Fruit fly (Drosophila melanogaster) whole organism, embryonic: ENCODE results near the gene opa.
A peak's percentile ranks its signal among the peaks of the same experiment; 100 is the strongest.

Source experiments
- B-H1 ChIP-seq: fragments of 200-800 bp; sonication (Bioruptor generic); IDR thresholded peaks from 3 replicates; pipeline ENCODE4 v1.3.6; 2022; ENCODE audit warnings: missing biosample characterization, missing genetic modification characterization
- Bgb ChIP-seq: fragments of 200-800 bp; sonication (Bioruptor generic); IDR thresholded peaks from 2 replicates; pipeline ENCODE4 v1.3.6; 2022; ENCODE audit warnings: missing biosample characterization, missing genetic modification characterization; ENCODE audit not compliant: partially characterized antibody
- CG10959 ChIP-seq: fragments of 200-800 bp; sonication (Bioruptor generic); IDR thresholded peaks from 2 replicates; pipeline ENCODE4 v1.3.6; 2022; ENCODE audit warnings: missing biosample characterization, missing genetic modification characterization
- CG11504 ChIP-seq: fragments of 200-800 bp; sonication (Bioruptor generic); optimal IDR thresholded peaks from 3 replicates; lab custom pipeline; 2019; ENCODE audit warnings: missing biosample characterization, mild to moderate bottlenecking, missing genetic modification characterization, moderate library complexity
- CG12391 ChIP-seq: fragments of 200-800 bp; sonication (Bioruptor generic); optimal IDR thresholded peaks from 3 replicates; lab custom pipeline; 2018; ENCODE audit warnings: missing biosample characterization, mild to moderate bottlenecking, missing genetic modification characterization, moderate library complexity
- CG12942 ChIP-seq: fragments of 200-800 bp; sonication (Bioruptor generic); optimal IDR thresholded peaks from 3 replicates; lab custom pipeline; 2016; ENCODE audit warnings: missing biosample characterization, missing genetic modification characterization
- CG13894 ChIP-seq: fragments of 200-800 bp; sonication (Bioruptor generic); optimal IDR thresholded peaks from 3 replicates; lab custom pipeline; 2018; ENCODE audit warnings: missing biosample characterization, mild to moderate bottlenecking, missing genetic modification characterization, moderate library complexity
- CG14050 ChIP-seq: fragments of 200-800 bp; sonication (Bioruptor generic); IDR thresholded peaks from 3 replicates; pipeline ENCODE4 v1.3.6; 2022; ENCODE audit warnings: missing biosample characterization, missing genetic modification characterization
- CG14441 ChIP-seq: fragments of 200-800 bp; sonication (Bioruptor generic); IDR thresholded peaks from 2 replicates; pipeline ENCODE4 v1.3.6; 2022; ENCODE audit warnings: missing biosample characterization, missing genetic modification characterization
- CG17912 ChIP-seq: fragments of 200-800 bp; sonication (Bioruptor generic); optimal IDR thresholded peaks from 2 replicates; lab custom pipeline; 2018; ENCODE audit warnings: missing biosample characterization, mild to moderate bottlenecking, missing genetic modification characterization
- CG2199 ChIP-seq: fragments of 200-800 bp; sonication (Bioruptor generic); IDR thresholded peaks from 3 replicates; pipeline ENCODE4 v1.3.6; 2022; ENCODE audit warnings: missing biosample characterization, missing genetic modification characterization
- CG32532 ChIP-seq: fragments of 200-800 bp; sonication (Bioruptor generic); IDR thresholded peaks from 2 replicates; pipeline ENCODE4 v1.3.6; 2022; ENCODE audit warnings: missing biosample characterization, missing genetic modification characterization
- CG32767 ChIP-seq: fragments of 200-800 bp; sonication (Bioruptor generic); IDR thresholded peaks from 2 replicates; pipeline ENCODE4 v1.3.6; 2022; ENCODE audit warnings: missing biosample characterization, missing genetic modification characterization
- CG4730 ChIP-seq: fragments of 200-800 bp; sonication (Bioruptor generic); IDR thresholded peaks from 2 replicates; pipeline ENCODE4 v1.3.6; 2022; ENCODE audit warnings: missing biosample characterization, missing genetic modification characterization
- CG5180 ChIP-seq: fragments of 200-800 bp; sonication (Bioruptor generic); optimal IDR thresholded peaks from 3 replicates; lab custom pipeline; 2017; ENCODE audit warnings: missing biosample characterization, missing genetic modification characterization, mild to moderate bottlenecking, moderate library complexity, missing genetic modification reagents
- CG5953 ChIP-seq: fragments of 200-800 bp; sonication (Bioruptor generic); IDR thresholded peaks from 2 replicates; pipeline ENCODE4 v1.3.6; 2022; ENCODE audit warnings: missing biosample characterization, missing genetic modification characterization
- CG6254 ChIP-seq: fragments of 200-800 bp; sonication (Bioruptor generic); optimal IDR thresholded peaks from 3 replicates; lab custom pipeline; 2017; ENCODE audit warnings: mild to moderate bottlenecking, missing biosample characterization, missing genetic modification reagents, missing genetic modification characterization
- CG7987 ChIP-seq: fragments of 200-800 bp; sonication (Bioruptor generic); optimal IDR thresholded peaks from 2 replicates; lab custom pipeline; 2018; ENCODE audit warnings: missing biosample characterization, mild to moderate bottlenecking, missing genetic modification characterization, moderate library complexity
- CG8478 ChIP-seq: fragments of >200 bp; optimal IDR thresholded peaks from 2 replicates; lab custom pipeline; 2018
- Dip3 ChIP-seq: fragments of 200-800 bp; sonication (Bioruptor generic); optimal IDR thresholded peaks from 3 replicates; lab custom pipeline; 2016; ENCODE audit warnings: missing biosample characterization, missing genetic modification characterization
- Fer1 ChIP-seq: fragments of 200-800 bp; sonication (Bioruptor generic); optimal IDR thresholded peaks from 2 replicates; lab custom pipeline; 2017; ENCODE audit warnings: missing biosample characterization, mild to moderate bottlenecking, missing genetic modification characterization
- Fer2 ChIP-seq: fragments of 200-800 bp; sonication (Bioruptor generic); optimal IDR thresholded peaks from 2 replicates; lab custom pipeline; 2018; ENCODE audit warnings: missing biosample characterization, mild to moderate bottlenecking, missing genetic modification characterization, moderate library complexity
- Hey ChIP-seq: fragments of 200-800 bp; sonication (Bioruptor generic); optimal IDR thresholded peaks from 3 replicates; lab custom pipeline; 2018; ENCODE audit warnings: missing biosample characterization, mild to moderate bottlenecking, missing genetic modification characterization
- HmgZ ChIP-seq: fragments of 200-800 bp; sonication (Bioruptor generic); optimal IDR thresholded peaks from 2 replicates; lab custom pipeline; 2018; ENCODE audit warnings: missing biosample characterization, mild to moderate bottlenecking, missing genetic modification characterization
- Hmx ChIP-seq: fragments of 200-800 bp; sonication (Bioruptor generic); optimal IDR thresholded peaks from 2 replicates; lab custom pipeline; 2016; ENCODE audit warnings: missing biosample characterization, missing genetic modification characterization
- NC2α ChIP-seq: fragments of 200-800 bp; sonication (Bioruptor generic); optimal IDR thresholded peaks from 2 replicates; lab custom pipeline; 2016; ENCODE audit warnings: missing biosample characterization, missing genetic modification characterization
- Oaz ChIP-seq: fragments of 200-800 bp; sonication (Bioruptor generic); IDR thresholded peaks from 2 replicates; pipeline ENCODE4 v1.3.6; 2022; ENCODE audit warnings: missing biosample characterization, missing genetic modification characterization
- Six4 ChIP-seq: fragments of 200-800 bp; sonication (Bioruptor generic); optimal IDR thresholded peaks from 2 replicates; lab custom pipeline; 2016; ENCODE audit warnings: missing biosample characterization, missing genetic modification characterization
- Trl ChIP-seq, 3 experiments: fragments of >200 bp in 2 of 3; fragments of 200-800 bp in 1 of 3; sonication (Bioruptor generic) in 1 of 3; optimal IDR thresholded peaks; 2 replicates in 1 of 3; 3 replicates in 2 of 3; lab custom pipeline; 2016 to 2017; ENCODE audit warnings: missing biosample characterization in 1 of 3, missing genetic modification characterization in 1 of 3
- abd-A ChIP-seq: fragments of 200-800 bp; sonication (Bioruptor generic); optimal IDR thresholded peaks from 3 replicates; lab custom pipeline; 2019; ENCODE audit warnings: missing biosample characterization, mild to moderate bottlenecking, missing genetic modification characterization, moderate library complexity
- aop ChIP-seq: fragments of 200-800 bp; sonication (Bioruptor generic); IDR thresholded peaks from 2 replicates; pipeline ENCODE4 v1.3.6; 2022; ENCODE audit warnings: missing biosample characterization, missing genetic modification characterization
- bbx ChIP-seq: fragments of 200-800 bp; sonication (Bioruptor generic); IDR thresholded peaks from 2 replicates; pipeline ENCODE4 v1.3.6; 2022; ENCODE audit warnings: missing biosample characterization, missing genetic modification characterization; ENCODE audit not compliant: partially characterized antibody
- chn ChIP-seq: fragments of 200-800 bp; sonication (Bioruptor generic); optimal IDR thresholded peaks from 2 replicates; lab custom pipeline; 2016; ENCODE audit warnings: missing biosample characterization, missing genetic modification characterization
- ci ChIP-seq: fragments of 200-800 bp; sonication (Bioruptor generic); IDR thresholded peaks from 3 replicates; pipeline ENCODE4 v1.3.6; 2022; ENCODE audit warnings: missing biosample characterization, missing genetic modification characterization
- dan ChIP-seq: fragments of 200-800 bp; sonication (Bioruptor generic); IDR thresholded peaks from 2 replicates; pipeline ENCODE4 v1.3.6; 2022; ENCODE audit warnings: missing biosample characterization, missing genetic modification characterization
- dpn ChIP-seq, 2 experiments: fragments of 200-800 bp; sonication (Bioruptor generic); optimal IDR thresholded peaks; 3 replicates each; lab custom pipeline; 2016; ENCODE audit warnings: missing biosample characterization in 2 of 2, missing genetic modification characterization in 2 of 2
- ewg ChIP-seq: fragments of 200-800 bp; sonication (Bioruptor generic); optimal IDR thresholded peaks from 3 replicates; lab custom pipeline; 2017; ENCODE audit warnings: mild to moderate bottlenecking, missing biosample characterization, missing genetic modification reagents, missing genetic modification characterization
- ftz-f1 ChIP-seq: fragments of 200-800 bp; sonication (Bioruptor generic); optimal IDR thresholded peaks from 2 replicates; lab custom pipeline; 2016; ENCODE audit warnings: missing biosample characterization, missing genetic modification characterization
- gfzf ChIP-seq: fragments of 200-800 bp; sonication (Bioruptor generic); optimal IDR thresholded peaks from 2 replicates; lab custom pipeline; 2016; ENCODE audit warnings: missing biosample characterization, mild to moderate bottlenecking, missing genetic modification characterization, moderate library complexity
- lab ChIP-seq: fragments of 200-800 bp; sonication (Bioruptor generic); optimal IDR thresholded peaks from 3 replicates; lab custom pipeline; 2017; ENCODE audit warnings: missing biosample characterization, missing genetic modification characterization, mild to moderate bottlenecking, moderate library complexity, missing genetic modification reagents
- ro ChIP-seq: fragments of 200-800 bp; sonication (Bioruptor generic); IDR thresholded peaks from 2 replicates; pipeline ENCODE4 v1.3.6; 2022; ENCODE audit warnings: missing biosample characterization, missing genetic modification characterization
- row ChIP-seq: fragments of 200-800 bp; sonication (Bioruptor generic); IDR thresholded peaks from 3 replicates; pipeline ENCODE4 v1.3.6; 2022; ENCODE audit warnings: missing biosample characterization, missing genetic modification characterization
- salm ChIP-seq: fragments of 200-800 bp; sonication (Bioruptor generic); optimal IDR thresholded peaks from 2 replicates; lab custom pipeline; 2018; ENCODE audit warnings: missing biosample characterization, mild to moderate bottlenecking, missing genetic modification characterization
- sd ChIP-seq: fragments of 200-800 bp; sonication (Bioruptor generic); optimal IDR thresholded peaks from 3 replicates; lab custom pipeline; 2018; ENCODE audit warnings: missing biosample characterization, mild to moderate bottlenecking, missing genetic modification characterization, moderate library complexity
- sima ChIP-seq: fragments of 200-800 bp; sonication (Bioruptor generic); optimal IDR thresholded peaks from 2 replicates; lab custom pipeline; 2016; ENCODE audit warnings: missing biosample characterization, missing genetic modification characterization
- sisA ChIP-seq: fragments of 200-800 bp; sonication (Bioruptor generic); IDR thresholded peaks from 2 replicates; pipeline ENCODE4 v1.3.6; 2022; ENCODE audit warnings: missing biosample characterization, missing genetic modification characterization
- slou ChIP-seq: fragments of 200-800 bp; sonication (Bioruptor generic); optimal IDR thresholded peaks from 3 replicates; lab custom pipeline; 2016; ENCODE audit warnings: missing biosample characterization, missing genetic modification characterization
- sob ChIP-seq: fragments of 200-800 bp; sonication (Bioruptor generic); IDR thresholded peaks from 2 replicates; pipeline ENCODE4 v1.3.6; 2022; ENCODE audit warnings: missing biosample characterization, missing genetic modification characterization
- wdn ChIP-seq: fragments of 200-800 bp; sonication (Bioruptor generic); IDR thresholded peaks from 2 replicates; pipeline ENCODE4 v1.3.6; 2022; ENCODE audit warnings: missing biosample characterization, missing genetic modification characterization
- wor ChIP-seq: fragments of 200-800 bp; sonication (Bioruptor generic); IDR thresholded peaks from 2 replicates; pipeline ENCODE4 v1.3.6; 2022; ENCODE audit warnings: missing biosample characterization, missing genetic modification characterization
- zfh1 ChIP-seq: fragments of 200-800 bp; sonication (Bioruptor generic); IDR thresholded peaks from 3 replicates; pipeline ENCODE4 v1.3.6; 2022; ENCODE audit warnings: missing biosample characterization, missing genetic modification characterization

The opa gene

DNA sequence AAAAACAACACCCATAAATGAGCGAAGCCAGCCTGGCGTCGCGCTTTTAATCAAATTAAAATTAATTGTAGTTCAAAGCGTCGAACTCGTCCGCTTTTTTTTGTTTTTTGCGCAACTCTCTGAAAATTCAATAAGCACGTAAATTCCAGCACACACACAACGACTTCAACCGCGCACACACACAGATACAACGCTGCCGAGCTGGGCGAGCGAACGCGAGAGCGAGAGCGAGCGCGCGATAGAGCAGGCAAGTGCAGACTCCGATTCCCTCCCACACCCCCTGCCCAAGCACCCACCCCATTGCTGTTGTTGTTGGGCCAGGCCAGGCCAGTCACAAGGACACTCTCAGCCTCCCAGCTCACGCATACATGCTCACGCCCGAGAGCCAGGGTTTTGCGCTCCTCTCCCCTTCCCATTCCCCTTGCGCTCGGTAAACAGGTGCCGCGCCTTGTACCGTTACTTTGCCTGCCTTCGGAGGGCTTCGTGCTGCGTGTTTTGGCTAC, 58.3 kb downstream of the opa start:
- TF ChIP-seq CG12942 (GFP tag; lab: Kevin White, UChicago) (no peak), dpn (GFP tag; optimal IDR thresholded peaks at IDR 0.05; lab: Kevin White, UChicago) (no peak), dan (no peak), ci (GFP tag; lab: Robert Waterston, UW) (peak; percentile 49; the same call in 1 of the 3 replicates), ewg (GFP tag; lab: Kevin White, UChicago) (peak; percentile 24), zfh1 (no peak), slou (GFP tag; lab: Kevin White, UChicago) (no peak), CG12391 (tag; lab: Kevin White, UChicago) (no peak), lab (GFP tag; lab: Kevin White, UChicago) (peak; percentile 32), Fer1 (GFP tag; lab: Kevin White, UChicago) (peak; percentile 28), CG6254 (GFP tag; lab: Kevin White, UChicago) (no peak), sd (peak; percentile 94), Bgb (GFP tag; lab: Robert Waterston, UW) (peak; percentile 9; the same call in 1 of the 2 replicates), HmgZ (no peak), CG4730 (0 out of 2 replicates have a peak, but pooled peaks have one; percentile 7), CG5180 (GFP tag; lab: Kevin White, UChicago) (no peak), ftz-f1 (peak; percentile 41), wdn (no peak), row (GFP tag; lab: Robert Waterston, UW) (0 out of 3 replicates have a peak, but pooled peaks have one; percentile 20), CG2199 (GFP tag; lab: Robert Waterston, UW) (0 out of 3 replicates have a peak, but pooled peaks have one; percentile 1), CG7987 (GFP tag; lab: Kevin White, UChicago) (peak; percentile 3), B-H1 (peak; percentile 11; the same call in 1 of the 3 replicates), CG10959 (GFP tag; lab: Robert Waterston, UW) (no peak), CG32532 (GFP tag; lab: Robert Waterston, UW) (0 out of 2 replicates have a peak, but pooled peaks have one; percentile 7), bbx (GFP tag; lab: Robert Waterston, UW) (no peak), aop (GFP tag; lab: Robert Waterston, UW) (no peak), CG13894 (peak; percentile 19), salm (tag; lab: Kevin White, UChicago) (no peak), Trl (optimal IDR thresholded peaks at IDR 0.05; lab: Kevin White, UChicago) (peak; percentile 64 to 77), Trl (GFP tag; optimal IDR thresholded peaks at IDR 0.05; lab: Kevin White, UChicago) (no peak), chn (GFP tag; lab: Kevin White, UChicago) (peak; percentile 48), sima (GFP tag; lab: Kevin White, UChicago) (no peak), ro (no peak), sisA (GFP tag; lab: Robert Waterston, UW) (peak; percentile 12; the same call in 1 of the 2 replicates), wor (GFP tag; lab: Robert Waterston, UW) (no peak), CG17912 (GFP tag; lab: Kevin White, UChicago) (peak; percentile 8), Oaz (GFP tag; lab: Robert Waterston, UW) (no peak), CG14441 (GFP tag; lab: Robert Waterston, UW) (no peak), abd-A (tag; lab: Kevin White, UChicago) (peak; percentile 17), NC2α (no peak), CG32767 (0 out of 2 replicates have a peak, but pooled peaks have one; percentile 5), CG11504 (tag; lab: Kevin White, UChicago) (no peak), Hmx (no peak), Fer2 (no peak), CG5953 (GFP tag; lab: Robert Waterston, UW) (0 out of 2 replicates have a peak, but pooled peaks have one; percentile 17), Six4 (GFP tag; lab: Kevin White, UChicago) (no peak), Hey (tag; lab: Kevin White, UChicago) (no peak), Dip3 (GFP tag; lab: Kevin White, UChicago) (no peak), sob (peak; percentile 31; the same call in 1 of the 2 replicates), CG8478 (lab: Kevin White, UChicago) (peak; percentile 49), CG14050 (GFP tag; lab: Robert Waterston, UW) (no peak), gfzf (GFP tag; lab: Kevin White, UChicago) (no peak)
